Fruit fly (Drosophila melanogaster) whole organism, embryonic: ENCODE results near the gene isoQC.
A peak's percentile ranks its signal among the peaks of the same experiment; 100 is the strongest.

Source experiments
- Adf1 ChIP-seq: fragments of 200-800 bp; sonication (Bioruptor generic); IDR thresholded peaks from 2 replicates; pipeline ENCODE4 v1.3.6; 2022; ENCODE audit warnings: missing biosample characterization, missing genetic modification characterization
- Asciz ChIP-seq: fragments of 200-800 bp; sonication (Bioruptor generic); optimal IDR thresholded peaks from 2 replicates; lab custom pipeline; 2017; ENCODE audit warnings: missing biosample characterization, mild to moderate bottlenecking, missing genetic modification characterization, missing genetic modification reagents
- Atf-2 ChIP-seq: fragments of 200-800 bp; sonication (Bioruptor generic); optimal IDR thresholded peaks from 2 replicates; lab custom pipeline; 2016; ENCODE audit warnings: missing biosample characterization, missing genetic modification characterization
- Atf3 ChIP-seq: fragments of 200-800 bp; sonication (Bioruptor generic); optimal IDR thresholded peaks from 3 replicates; lab custom pipeline; 2016; ENCODE audit warnings: missing biosample characterization, missing genetic modification characterization
- B-H1 ChIP-seq: fragments of 200-800 bp; sonication (Bioruptor generic); IDR thresholded peaks from 3 replicates; pipeline ENCODE4 v1.3.6; 2022; ENCODE audit warnings: missing biosample characterization, missing genetic modification characterization
- Bdp1 ChIP-seq: fragments of 200-800 bp; sonication (Bioruptor generic); optimal IDR thresholded peaks from 3 replicates; lab custom pipeline; 2016; ENCODE audit warnings: missing biosample characterization, missing genetic modification characterization
- Bgb ChIP-seq: fragments of 200-800 bp; sonication (Bioruptor generic); IDR thresholded peaks from 2 replicates; pipeline ENCODE4 v1.3.6; 2022; ENCODE audit warnings: missing biosample characterization, missing genetic modification characterization; ENCODE audit not compliant: partially characterized antibody
- CG10431 ChIP-seq: fragments of 200-800 bp; sonication (Bioruptor generic); optimal IDR thresholded peaks from 3 replicates; lab custom pipeline; 2018; ENCODE audit warnings: missing biosample characterization, mild to moderate bottlenecking, missing genetic modification characterization
- CG11723 ChIP-seq: fragments of 200-800 bp; sonication (Bioruptor generic); optimal IDR thresholded peaks from 2 replicates; lab custom pipeline; 2017; ENCODE audit warnings: missing biosample characterization, mild to moderate bottlenecking, missing genetic modification characterization
- CG12744 ChIP-seq: fragments of 200-800 bp; sonication (Bioruptor generic); optimal IDR thresholded peaks from 2 replicates; lab custom pipeline; 2016; ENCODE audit warnings: missing biosample characterization, missing genetic modification characterization
- CG13287 ChIP-seq: fragments of 200-800 bp; sonication (Bioruptor generic); IDR thresholded peaks from 2 replicates; pipeline ENCODE4 v1.3.6; 2022; ENCODE audit warnings: missing biosample characterization, missing genetic modification characterization; ENCODE audit not compliant: partially characterized antibody
- CG13424 ChIP-seq: fragments of 200-800 bp; sonication (Bioruptor generic); optimal IDR thresholded peaks from 2 replicates; lab custom pipeline; 2019; ENCODE audit warnings: missing biosample characterization, mild to moderate bottlenecking, missing genetic modification characterization, moderate library complexity
- CG15269 ChIP-seq: fragments of 200-800 bp; sonication (Bioruptor generic); optimal IDR thresholded peaks from 2 replicates; lab custom pipeline; 2018; ENCODE audit warnings: missing biosample characterization, mild to moderate bottlenecking, missing genetic modification characterization, moderate library complexity
- CG17802 ChIP-seq: fragments of 200-800 bp; sonication (Bioruptor generic); optimal IDR thresholded peaks from 2 replicates; lab custom pipeline; 2018; ENCODE audit warnings: missing biosample characterization, mild to moderate bottlenecking, missing genetic modification characterization, moderate library complexity
- CG17912 ChIP-seq: fragments of 200-800 bp; sonication (Bioruptor generic); optimal IDR thresholded peaks from 2 replicates; lab custom pipeline; 2018; ENCODE audit warnings: missing biosample characterization, mild to moderate bottlenecking, missing genetic modification characterization
- CG1792 ChIP-seq: fragments of 200-800 bp; sonication (Bioruptor generic); optimal IDR thresholded peaks from 2 replicates; lab custom pipeline; 2016; ENCODE audit warnings: missing biosample characterization, missing genetic modification characterization
- CG2116 ChIP-seq: fragments of 200-800 bp; sonication (Bioruptor generic); optimal IDR thresholded peaks from 3 replicates; lab custom pipeline; 2018; ENCODE audit warnings: missing biosample characterization, mild to moderate bottlenecking, missing genetic modification characterization
- CG2202 ChIP-seq: fragments of 200-800 bp; sonication (Bioruptor generic); optimal IDR thresholded peaks from 2 replicates; lab custom pipeline; 2018; ENCODE audit warnings: missing biosample characterization, mild to moderate bottlenecking, missing genetic modification characterization
- CG2678 ChIP-seq: fragments of 200-800 bp; sonication (Bioruptor generic); optimal IDR thresholded peaks from 3 replicates; lab custom pipeline; 2019; ENCODE audit warnings: missing biosample characterization, mild to moderate bottlenecking, missing genetic modification characterization, moderate library complexity
- CG32772 ChIP-seq: fragments of 200-800 bp; sonication (Bioruptor generic); IDR thresholded peaks from 2 replicates; pipeline ENCODE4 v1.3.6; 2022; ENCODE audit warnings: missing biosample characterization, missing genetic modification characterization
- CG34224 ChIP-seq: fragments of 200-800 bp; sonication (Bioruptor generic); IDR thresholded peaks from 3 replicates; pipeline ENCODE4 v1.3.6; 2022; ENCODE audit warnings: missing biosample characterization, missing genetic modification characterization; ENCODE audit not compliant: partially characterized antibody
- CG4282 ChIP-seq: fragments of 200-800 bp; sonication (Bioruptor generic); optimal IDR thresholded peaks from 2 replicates; lab custom pipeline; 2016; ENCODE audit warnings: missing biosample characterization, missing genetic modification characterization
- CG4404 ChIP-seq: fragments of 200-800 bp; sonication (Bioruptor generic); IDR thresholded peaks from 2 replicates; pipeline ENCODE4 v1.3.6; 2022; ENCODE audit warnings: missing biosample characterization, missing genetic modification characterization
- CG7745 ChIP-seq: fragments of 200-800 bp; sonication (Bioruptor generic); optimal IDR thresholded peaks from 2 replicates; lab custom pipeline; 2018; ENCODE audit warnings: missing biosample characterization, mild to moderate bottlenecking, missing genetic modification characterization, moderate library complexity
- CG8089 ChIP-seq: fragments of 200-800 bp; sonication (Bioruptor generic); optimal IDR thresholded peaks from 3 replicates; lab custom pipeline; 2016; ENCODE audit warnings: missing biosample characterization, missing genetic modification characterization
- CG8281 ChIP-seq: fragments of 200-800 bp; sonication (Bioruptor generic); optimal IDR thresholded peaks from 2 replicates; lab custom pipeline; 2018; ENCODE audit warnings: missing biosample characterization, mild to moderate bottlenecking, missing genetic modification characterization, moderate library complexity
- CG8924 ChIP-seq: fragments of 200-800 bp; optimal IDR thresholded peaks from 3 replicates; lab custom pipeline; 2019; ENCODE audit warnings: missing biosample characterization, mild to moderate bottlenecking, missing genetic modification characterization, moderate library complexity
- CoRest ChIP-seq: fragments of 200-800 bp; sonication (Bioruptor generic); optimal IDR thresholded peaks from 3 replicates; lab custom pipeline; 2018; ENCODE audit warnings: missing biosample characterization, mild to moderate bottlenecking, missing genetic modification characterization, moderate library complexity
- Doc2 ChIP-seq: fragments of 200-800 bp; sonication (Bioruptor generic); IDR thresholded peaks from 2 replicates; pipeline ENCODE4 v1.3.6; 2022; ENCODE audit warnings: missing biosample characterization, missing genetic modification characterization
- HLH4C ChIP-seq: fragments of 200-800 bp; sonication (Bioruptor generic); IDR thresholded peaks from 3 replicates; pipeline ENCODE4 v1.3.6; 2022; ENCODE audit warnings: missing biosample characterization, missing genetic modification characterization; ENCODE audit not compliant: partially characterized antibody
- Hey ChIP-seq: fragments of 200-800 bp; sonication (Bioruptor generic); optimal IDR thresholded peaks from 3 replicates; lab custom pipeline; 2018; ENCODE audit warnings: missing biosample characterization, mild to moderate bottlenecking, missing genetic modification characterization
- Spps ChIP-seq: fragments of 200-800 bp; sonication (Bioruptor generic); optimal IDR thresholded peaks from 2 replicates; lab custom pipeline; 2018; ENCODE audit warnings: missing biosample characterization, mild to moderate bottlenecking, missing genetic modification characterization
- Stat92E ChIP-seq, 3 experiments: fragments of >200 bp in 2 of 3; fragments of 200-800 bp in 1 of 3; sonication (Bioruptor generic) in 1 of 3; optimal IDR thresholded peaks; 2 replicates each; lab custom pipeline; 2017 to 2019; ENCODE audit warnings: missing biosample characterization in 3 of 3, missing genetic modification characterization in 3 of 3, mild to moderate bottlenecking in 1 of 3, moderate library complexity in 1 of 3
- ab ChIP-seq: fragments of 200-800 bp; sonication (Bioruptor generic); optimal IDR thresholded peaks from 2 replicates; lab custom pipeline; 2016; ENCODE audit warnings: missing biosample characterization, missing genetic modification characterization
- amos ChIP-seq: fragments of 200-800 bp; sonication (Bioruptor generic); IDR thresholded peaks from 2 replicates; pipeline ENCODE4 v1.3.6; 2022; ENCODE audit warnings: missing biosample characterization, missing genetic modification characterization; ENCODE audit not compliant: partially characterized antibody
- cg ChIP-seq: fragments of 200-800 bp; sonication (Bioruptor generic); optimal IDR thresholded peaks from 3 replicates; lab custom pipeline; 2019; ENCODE audit warnings: missing biosample characterization, mild to moderate bottlenecking, missing genetic modification characterization, moderate library complexity
- exex ChIP-seq: fragments of 200-800 bp; sonication (Bioruptor generic); optimal IDR thresholded peaks from 4 replicates; lab custom pipeline; 2018; ENCODE audit warnings: missing biosample characterization, mild to moderate bottlenecking, missing genetic modification characterization, moderate library complexity
- fd102C ChIP-seq: fragments of 200-800 bp; sonication (Bioruptor generic); optimal IDR thresholded peaks from 2 replicates; lab custom pipeline; 2018; ENCODE audit warnings: missing biosample characterization, mild to moderate bottlenecking, missing genetic modification characterization, moderate library complexity
- gcm ChIP-seq: fragments of 200-800 bp; sonication (Bioruptor generic); optimal IDR thresholded peaks from 2 replicates; lab custom pipeline; 2019; ENCODE audit warnings: missing biosample characterization, mild to moderate bottlenecking, missing genetic modification characterization, moderate library complexity
- gfzf ChIP-seq: fragments of 200-800 bp; sonication (Bioruptor generic); optimal IDR thresholded peaks from 2 replicates; lab custom pipeline; 2016; ENCODE audit warnings: missing biosample characterization, mild to moderate bottlenecking, missing genetic modification characterization, moderate library complexity
- phol ChIP-seq: fragments of 200-800 bp; sonication (Bioruptor generic); optimal IDR thresholded peaks from 3 replicates; lab custom pipeline; 2018; ENCODE audit warnings: missing biosample characterization, mild to moderate bottlenecking, missing genetic modification characterization, moderate library complexity
- pros ChIP-seq: fragments of 200-800 bp; sonication (Bioruptor generic); optimal IDR thresholded peaks from 3 replicates; lab custom pipeline; 2019; ENCODE audit warnings: missing biosample characterization, mild to moderate bottlenecking, missing genetic modification characterization, moderate library complexity
- repo ChIP-seq: fragments of 200-800 bp; sonication (Bioruptor generic); optimal IDR thresholded peaks from 2 replicates; lab custom pipeline; 2016; ENCODE audit warnings: missing biosample characterization, missing genetic modification characterization
- ro ChIP-seq: fragments of 200-800 bp; sonication (Bioruptor generic); IDR thresholded peaks from 2 replicates; pipeline ENCODE4 v1.3.6; 2022; ENCODE audit warnings: missing biosample characterization, missing genetic modification characterization
- sr ChIP-seq: fragments of 200-800 bp; sonication (Bioruptor generic); IDR thresholded peaks from 3 replicates; pipeline ENCODE4 v1.3.6; 2022; ENCODE audit warnings: missing biosample characterization, missing genetic modification characterization
- tin ChIP-seq: fragments of 200-800 bp; sonication (Bioruptor generic); optimal IDR thresholded peaks from 3 replicates; lab custom pipeline; 2016; ENCODE audit warnings: missing biosample characterization, missing genetic modification characterization
- tio ChIP-seq: fragments of 200-800 bp; sonication (Bioruptor generic); optimal IDR thresholded peaks from 2 replicates; lab custom pipeline; 2017; ENCODE audit warnings: missing biosample characterization, missing genetic modification characterization, inconsistent platforms
- twi ChIP-seq: fragments of 200-800 bp; optimal IDR thresholded peaks from 2 replicates; lab custom pipeline; 2019; ENCODE audit warnings: missing biosample characterization, mild to moderate bottlenecking, missing genetic modification characterization, moderate library complexity
- vvl ChIP-seq: fragments of 200-800 bp; sonication (Bioruptor generic); IDR thresholded peaks from 2 replicates; pipeline ENCODE4 v1.3.6; 2022; ENCODE audit warnings: missing biosample characterization, missing genetic modification characterization

The isoQC gene

dm6 chr3L:20494262-20494601 lies 20.0 kb downstream of the isoQC start (continued):
- TF ChIP-seq ab (GFP tag; lab: Kevin White, UChicago): no peak
- no peak for TF ChIP-seq CG4282
- TF ChIP-seq CG13424 (tag; lab: Kevin White, UChicago): peak; percentile 3
- no peak for TF ChIP-seq Adf1 (GFP tag; lab: Robert Waterston, UW)
- no peak for TF ChIP-seq gcm (GFP tag; lab: Kevin White, UChicago)
- TF ChIP-seq CG2202: no peak
- TF ChIP-seq CG8924 (tag; lab: Kevin White, UChicago): peak; percentile 30
- TF ChIP-seq CG34224 (GFP tag; lab: Robert Waterston, UW): no peak
- no peak for TF ChIP-seq CG17912 (GFP tag; lab: Kevin White, UChicago)
- TF ChIP-seq pros: no peak
- TF ChIP-seq ro (GFP tag; lab: Robert Waterston, UW): no peak
- no peak for TF ChIP-seq CG32772
- no peak for TF ChIP-seq Atf-2 (GFP tag; lab: Kevin White, UChicago)
- no peak for TF ChIP-seq Atf3 (GFP tag; lab: Kevin White, UChicago)
- TF ChIP-seq CG11723 (GFP tag; lab: Kevin White, UChicago): no peak
- no peak for TF ChIP-seq fd102C (GFP tag; lab: Kevin White, UChicago)
- no peak for TF ChIP-seq vvl (GFP tag; lab: Robert Waterston, UW)
- no peak for TF ChIP-seq CG10431 (GFP tag; lab: Kevin White, UChicago)
- no peak for TF ChIP-seq Doc2
- no peak for TF ChIP-seq Hey (tag; lab: Kevin White, UChicago)
- TF ChIP-seq CG1792 (GFP tag; lab: Kevin White, UChicago): no peak
- TF ChIP-seq exex (tag; lab: Kevin White, UChicago): no peak
- peak; percentile 21 for TF ChIP-seq phol (tag; lab: Kevin White, UChicago)
- no peak for TF ChIP-seq CG8281 (tag; lab: Kevin White, UChicago)
- no peak for TF ChIP-seq twi (tag; lab: Kevin White, UChicago)
- no peak for TF ChIP-seq CG12744 (GFP tag; lab: Kevin White, UChicago)
- TF ChIP-seq sr (GFP tag; lab: Robert Waterston, UW): no peak
- no peak for TF ChIP-seq Spps (tag; lab: Kevin White, UChicago)
- TF ChIP-seq CG4404 (GFP tag; lab: Robert Waterston, UW): no peak
- TF ChIP-seq CG8089 (GFP tag; lab: Kevin White, UChicago): no peak
- peak; percentile 24 for TF ChIP-seq tio (GFP tag; lab: Kevin White, UChicago)
- TF ChIP-seq cg (GFP tag; lab: Kevin White, UChicago): no peak
- TF ChIP-seq CG7745 (tag; lab: Kevin White, UChicago): no peak
- no peak for TF ChIP-seq Asciz (GFP tag; lab: Kevin White, UChicago)
- no peak for TF ChIP-seq HLH4C (GFP tag; lab: Robert Waterston, UW)

dm6 chr3L:20494780-20495591 lies 20.7 kb downstream of the isoQC start, which contains the start of gene ZnT77C:
Gene ZnT77C (minus strand): TSS chr3L:20494921.
- TF ChIP-seq CG13287 (GFP tag; lab: Robert Waterston, UW): peak; percentile 26; the same call in 1 of the 2 replicates
- TF ChIP-seq tin (GFP tag; lab: Kevin White, UChicago): no peak
- peak; percentile 84 for TF ChIP-seq gfzf
- no peak for TF ChIP-seq CG17802 (tag; lab: Kevin White, UChicago)
- TF ChIP-seq Stat92E (GFP tag; optimal IDR thresholded peaks at IDR 0.05; lab: Kevin White, UChicago): no peak
- peak; percentile 32 for TF ChIP-seq CG2678 (tag; lab: Kevin White, UChicago)
- no peak for TF ChIP-seq Bdp1 (GFP tag; lab: Kevin White, UChicago)
- TF ChIP-seq CoRest (tag; lab: Kevin White, UChicago): peak; percentile 48
- TF ChIP-seq CG15269 (tag; lab: Kevin White, UChicago): peak; percentile 40
- no peak for TF ChIP-seq B-H1 (GFP tag; lab: Robert Waterston, UW)
- TF ChIP-seq repo (GFP tag; lab: Kevin White, UChicago): no peak
- peak; percentile 44 for TF ChIP-seq CG2116
- no peak for TF ChIP-seq CG10431 (GFP tag; lab: Kevin White, UChicago)
- no peak for TF ChIP-seq Bgb (GFP tag; lab: Robert Waterston, UW)
- peak; percentile 25; the same call in 1 of the 2 replicates for TF ChIP-seq amos
